Worm (Caenorhabditis elegans): ENCODE data around the gene Y39A1A.2.

DNA sequence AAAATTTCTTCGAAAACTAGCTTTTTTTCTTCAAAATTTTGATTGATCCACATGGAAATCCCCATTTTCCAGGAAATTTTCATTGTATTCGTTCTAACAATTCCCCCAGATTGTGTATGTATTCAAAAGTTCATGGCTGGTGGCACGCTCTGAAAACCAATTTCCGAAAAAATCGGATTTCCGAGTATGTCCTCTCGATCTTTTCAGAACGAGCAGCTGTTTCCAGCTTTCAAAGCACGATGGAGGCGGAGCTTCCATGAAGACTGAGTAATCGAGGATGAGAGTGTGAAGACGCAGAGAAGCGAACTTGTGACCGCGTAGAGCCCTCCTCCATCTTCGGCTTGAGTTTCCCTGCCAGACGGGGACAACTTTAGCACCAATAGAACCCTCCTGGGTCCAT lies 959 bp upstream of the Y39A1A.2 start:
- TF ChIP-seq ztf-11 (tag; optimal IDR thresholded peaks at IDR 0.05) (no peak), unc-62 (GFP tag; optimal IDR thresholded peaks at IDR 0.05) (no peak), egl-5 (tag; optimal IDR thresholded peaks at IDR 0.05) (no peak)
